Worm (Caenorhabditis elegans): ENCODE measurements around the gene pbo-5.

DNA sequence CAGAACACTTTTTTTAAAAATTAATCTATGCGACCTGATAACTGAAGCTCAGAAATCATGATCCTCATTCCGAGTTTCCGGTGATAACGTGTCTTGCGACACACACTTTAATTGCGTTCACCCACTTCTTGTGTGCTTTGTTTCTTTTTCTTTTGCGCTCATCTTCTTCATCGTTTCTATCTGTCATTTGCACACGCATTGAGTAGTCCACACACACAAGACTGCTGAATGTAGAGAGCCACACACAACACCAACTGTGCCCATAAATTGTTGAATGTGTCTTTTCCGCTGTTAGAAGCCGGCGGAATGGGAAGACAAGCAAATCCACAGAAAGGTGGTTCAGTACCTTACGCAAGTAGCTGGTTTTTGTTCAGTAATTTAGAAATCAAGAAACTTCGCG is 5.1 kb downstream of the pbo-5 start:
- no peak for TF ChIP-seq nhr-21 (tag; optimal IDR thresholded peaks at IDR 0.05)
- no peak for TF ChIP-seq unc-62 (GFP tag; optimal IDR thresholded peaks at IDR 0.05)

All from whole organism, L2 larva.